Worm (Caenorhabditis elegans): ENCODE measurements around the gene srh-68.

The srh-68 gene

ce11 chrII:12555579-12555978 lies 48.4 kb downstream of the srh-68 start, which contains the start of gene F49C5.11:
Gene F49C5.11, plus strand, starts transcription at chrII:12555879.
- TF ChIP-seq cog-1 (tag; optimal IDR thresholded peaks at IDR 0.05) = no peak

Data from whole organism, midembryonic.